Fruit fly (Drosophila melanogaster) whole organism, wandering third instar larva: ENCODE measurements around the gene csw.

Experiments used
- N ChIP-seq: fragments of >200 bp; optimal IDR thresholded peaks from 2 replicates; lab custom pipeline; 2018; ENCODE audit warnings: missing biosample characterization, missing external identifiers, missing genetic modification characterization
- dl ChIP-seq, 2 experiments: fragments of 175-275, 200-275 bp in 1 of 2; fragments of 200-275 bp in 1 of 2; sonication (Bioruptor generic); optimal IDR thresholded peaks; lab custom pipeline; 2018; ENCODE audit warnings: mild to moderate bottlenecking in 2 of 2, missing biosample characterization in 2 of 2, missing genetic modification characterization in 2 of 2, moderate library complexity in 2 of 2; ENCODE audit not compliant: partially characterized antibody in 2 of 2, insufficient read depth in 1 of 2
- dmrt93B ChIP-seq: fragments of 200-800 bp; sonication (Bioruptor generic); optimal IDR thresholded peaks from 2 replicates; lab custom pipeline; 2018; ENCODE audit warnings: missing biosample characterization, mild to moderate bottlenecking, missing genetic modification characterization
- fru ChIP-seq: fragments of 200-800 bp; sonication (Bioruptor generic); optimal IDR thresholded peaks from 3 replicates; lab custom pipeline; 2016; ENCODE audit warnings: missing biosample characterization, mild to moderate bottlenecking, missing genetic modification characterization
- rgr ChIP-seq: fragments of 200-800 bp; sonication (Bioruptor generic); optimal IDR thresholded peaks from 3 replicates; lab custom pipeline; 2016; ENCODE audit warnings: missing biosample characterization, mild to moderate bottlenecking, missing genetic modification characterization

dm6 chrX:2140487-2140886 lies 46.5 kb downstream of the csw start:
- TF ChIP-seq fru (GFP tag; lab: Kevin White, UChicago) (no peak), N (no peak), dl (GFP tag; optimal IDR thresholded peaks at IDR 0.05; lab: Kevin White, UChicago; ENCODE audit: insufficient read depth in 1 of 2, partially characterized antibody in 2 of 2) (no peak), dmrt93B (no peak), rgr (GFP tag; lab: Kevin White, UChicago) (peak; percentile 12)
